Worm (Caenorhabditis elegans): ENCODE measurements around the gene irk-1.

DNA sequence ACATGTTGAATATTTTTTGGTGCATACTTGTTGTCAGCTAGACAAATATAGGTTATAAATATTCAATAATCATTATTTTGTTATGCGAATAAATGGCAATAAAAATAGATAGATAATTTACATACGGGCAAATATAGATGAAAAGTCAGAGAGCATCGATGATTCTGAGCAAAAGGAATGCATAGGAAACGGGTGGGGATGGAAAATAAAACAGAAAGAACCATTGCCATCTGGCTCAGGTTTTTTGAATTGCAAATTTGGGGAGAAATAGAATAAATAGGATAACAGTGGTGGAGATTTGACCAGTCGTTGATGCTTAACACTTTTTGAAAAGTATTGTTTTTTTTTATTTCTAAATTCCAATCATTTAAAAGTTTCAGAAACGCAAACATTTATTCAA is 4.9 kb upstream of the irk-1 start, which contains the start of gene idpp-6:
- no peak for TF ChIP-seq ama-1 (optimal IDR thresholded peaks at IDR 0.05)
- no peak for TF ChIP-seq flt-1 (GFP tag; IDR thresholded peaks at IDR 0.05)
- TF ChIP-seq ceh-13 (GFP tag; optimal IDR thresholded peaks at IDR 0.05): no peak
- no peak for TF ChIP-seq tbx-11 (GFP tag; IDR thresholded peaks at IDR 0.05)
- no peak for TF ChIP-seq hmg-4 (GFP tag; optimal IDR thresholded peaks at IDR 0.05)
- no peak for TF ChIP-seq hmbx-1 (tag; optimal IDR thresholded peaks at IDR 0.05)
- TF ChIP-seq aly-1 (tag; optimal IDR thresholded peaks at IDR 0.05): no peak
